Fruit fly (Drosophila melanogaster) whole organism, prepupa: ENCODE results near the gene opa.
A peak's percentile ranks its signal among the peaks of the same experiment; 100 is the strongest.

Experiments used
- CG15336 ChIP-seq: fragments of 200-800 bp; sonication (Bioruptor generic); IDR thresholded peaks from 2 replicates; pipeline ENCODE4 v1.3.6; 2022; ENCODE audit warnings: missing biosample characterization, missing genetic modification characterization
- Met ChIP-seq: fragments of 200-800 bp; sonication (Bioruptor generic); optimal IDR thresholded peaks from 3 replicates; lab custom pipeline; 2016; ENCODE audit warnings: missing biosample characterization, missing genetic modification characterization
- topi ChIP-seq: fragments of 200-800 bp; sonication (Bioruptor generic); optimal IDR thresholded peaks from 3 replicates; lab custom pipeline; 2016; ENCODE audit warnings: missing biosample characterization, missing genetic modification characterization
- vri ChIP-seq: fragments of 200-800 bp; sonication (Bioruptor generic); optimal IDR thresholded peaks from 3 replicates; lab custom pipeline; 2016; ENCODE audit warnings: missing biosample characterization, mild to moderate bottlenecking, missing genetic modification characterization

DNA sequence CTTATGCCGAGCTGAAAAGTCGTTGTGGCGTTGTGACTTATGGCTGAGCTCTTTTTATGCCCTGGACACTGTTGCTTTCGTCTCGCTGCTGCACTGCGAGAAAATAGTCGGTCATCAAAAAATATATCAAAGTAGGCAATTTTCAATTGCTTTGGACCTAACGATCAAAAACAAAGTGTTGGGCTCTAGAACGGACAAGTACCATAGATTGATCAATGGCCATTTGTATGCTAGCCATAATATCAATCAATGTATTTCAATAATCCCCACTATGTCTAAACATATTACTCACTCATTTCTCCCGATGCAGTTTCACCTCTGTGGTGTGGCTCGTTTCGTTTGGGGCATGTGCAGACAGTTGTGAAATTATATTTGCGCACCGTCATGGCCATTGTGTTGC, 21.1 kb downstream of the opa start:
- TF ChIP-seq CG15336 (GFP tag; lab: Robert Waterston, UW), result peak; percentile 44; the same call in 1 of the 2 replicates
- peak; percentile 71 for TF ChIP-seq topi (GFP tag; lab: Kevin White, UChicago)
- peak; percentile 75 for TF ChIP-seq Met (GFP tag; lab: Kevin White, UChicago)
- peak; percentile 64 for TF ChIP-seq vri (GFP tag; lab: Kevin White, UChicago)
